Fruit fly (Drosophila melanogaster) whole organism, prepupa: ENCODE results near the gene ppk16.
A peak's percentile ranks its signal among the peaks of the same experiment; 100 is the strongest.

Source experiments
- Blimp-1 ChIP-seq: fragments of 200-800 bp; sonication (Bioruptor generic); optimal IDR thresholded peaks from 3 replicates; lab custom pipeline; 2017; ENCODE audit warnings: missing biosample characterization, missing genetic modification characterization, mild to moderate bottlenecking, moderate library complexity, missing genetic modification reagents
- CG10669 ChIP-seq: fragments of 200-800 bp; sonication (Bioruptor generic); optimal IDR thresholded peaks from 3 replicates; lab custom pipeline; 2018; ENCODE audit warnings: missing biosample characterization, mild to moderate bottlenecking, missing genetic modification characterization, moderate library complexity
- CG11294 ChIP-seq: fragments of 200-800 bp; sonication (Bioruptor generic); IDR thresholded peaks from 2 replicates; pipeline ENCODE4 v1.3.6; 2022; ENCODE audit warnings: missing biosample characterization, missing genetic modification characterization
- CG11762 ChIP-seq: fragments of 200-800 bp; sonication (Bioruptor generic); optimal IDR thresholded peaks from 3 replicates; lab custom pipeline; 2016; ENCODE audit warnings: missing biosample characterization, missing genetic modification characterization; ENCODE audit not compliant: insufficient read depth
- CG11902 ChIP-seq: fragments of 200-800 bp; sonication (Bioruptor generic); optimal IDR thresholded peaks from 3 replicates; lab custom pipeline; 2016; ENCODE audit warnings: missing biosample characterization, missing genetic modification characterization
- CG15336 ChIP-seq: fragments of 200-800 bp; sonication (Bioruptor generic); IDR thresholded peaks from 2 replicates; pipeline ENCODE4 v1.3.6; 2022; ENCODE audit warnings: missing biosample characterization, missing genetic modification characterization
- CG1621 ChIP-seq: fragments of 200-800 bp; sonication (Bioruptor generic); optimal IDR thresholded peaks from 3 replicates; lab custom pipeline; 2018; ENCODE audit warnings: missing biosample characterization, mild to moderate bottlenecking, missing genetic modification characterization
- CG3032 ChIP-seq: fragments of 200-800 bp; optimal IDR thresholded peaks from 2 replicates; lab custom pipeline; 2019; ENCODE audit warnings: missing biosample characterization, mild to moderate bottlenecking, missing genetic modification characterization, moderate library complexity
- CG31627 ChIP-seq: fragments of 200-800 bp; sonication (Bioruptor generic); optimal IDR thresholded peaks from 3 replicates; lab custom pipeline; 2016; ENCODE audit warnings: missing biosample characterization, missing genetic modification characterization
- CG32006 ChIP-seq: fragments of 200-800 bp; sonication (Bioruptor generic); optimal IDR thresholded peaks from 3 replicates; lab custom pipeline; 2017; ENCODE audit warnings: missing biosample characterization, mild to moderate bottlenecking, missing genetic modification characterization
- CG34406 ChIP-seq: fragments of 200-800 bp; sonication (Bioruptor generic); optimal IDR thresholded peaks from 3 replicates; lab custom pipeline; 2016; ENCODE audit warnings: missing biosample characterization, missing genetic modification characterization
- CG3919 ChIP-seq: fragments of 200-800 bp; sonication (Bioruptor generic); optimal IDR thresholded peaks from 3 replicates; lab custom pipeline; 2016; ENCODE audit warnings: missing biosample characterization, missing genetic modification characterization
- CG4318 ChIP-seq: fragments of 200-800 bp; sonication (Bioruptor generic); optimal IDR thresholded peaks from 3 replicates; lab custom pipeline; 2017; ENCODE audit warnings: missing biosample characterization, mild to moderate bottlenecking, missing genetic modification characterization
- CG6163 ChIP-seq: fragments of 200-800 bp; sonication (Bioruptor generic); IDR thresholded peaks from 3 replicates; pipeline ENCODE4 v1.3.6; 2022; ENCODE audit warnings: missing biosample characterization, missing genetic modification characterization
- CG6792 ChIP-seq: fragments of 200-800 bp; sonication (Bioruptor generic); optimal IDR thresholded peaks from 3 replicates; lab custom pipeline; 2016; ENCODE audit warnings: missing biosample characterization, missing genetic modification characterization
- CG7368 ChIP-seq: fragments of 200-800 bp; sonication (Bioruptor generic); optimal IDR thresholded peaks from 3 replicates; lab custom pipeline; 2016; ENCODE audit warnings: missing biosample characterization, missing genetic modification characterization
- CG8119 ChIP-seq: fragments of 200-800 bp; sonication (Bioruptor generic); IDR thresholded peaks from 3 replicates; pipeline ENCODE4 v1.3.6; 2022; ENCODE audit warnings: missing biosample characterization, missing genetic modification characterization
- CG8319 ChIP-seq: fragments of 200-800 bp; sonication (Bioruptor generic); optimal IDR thresholded peaks from 3 replicates; lab custom pipeline; 2016; ENCODE audit warnings: missing biosample characterization, missing genetic modification characterization
- CG8632 ChIP-seq: fragments of 200-800 bp; sonication (Bioruptor generic); optimal IDR thresholded peaks from 3 replicates; lab custom pipeline; 2016; ENCODE audit warnings: missing biosample characterization, missing genetic modification characterization
- CG9139 ChIP-seq: fragments of 200-800 bp; sonication (Bioruptor generic); optimal IDR thresholded peaks from 3 replicates; lab custom pipeline; 2017; ENCODE audit warnings: missing biosample characterization, mild to moderate bottlenecking, missing genetic modification characterization
- Eip78C ChIP-seq: fragments of 200-800 bp; sonication (Bioruptor generic); peaks from one replicate; lab custom pipeline; 2016; ENCODE audit warnings: missing biosample characterization, missing genetic modification characterization
- Eip93F ChIP-seq: fragments of 200-800 bp; sonication (Bioruptor generic); optimal IDR thresholded peaks from 2 replicates; lab custom pipeline; 2016; ENCODE audit warnings: missing biosample characterization, mild to moderate bottlenecking, missing genetic modification characterization
- Ets96B ChIP-seq: fragments of 200-800 bp; optimal IDR thresholded peaks from 2 replicates; lab custom pipeline; 2019; ENCODE audit warnings: missing biosample characterization, mild to moderate bottlenecking, missing genetic modification characterization, moderate library complexity
- Gug ChIP-seq: fragments of 200-800 bp; sonication (Bioruptor generic); IDR thresholded peaks from 2 replicates; pipeline ENCODE4 v1.3.6; 2022; ENCODE audit warnings: missing biosample characterization, missing genetic modification characterization
- Hr38 ChIP-seq: sonication (Bioruptor generic); optimal IDR thresholded peaks from 2 replicates; lab custom pipeline; 2016; ENCODE audit warnings: missing biosample characterization, missing genetic modification characterization
- Hr39 ChIP-seq: fragments of 200-800 bp; sonication (Bioruptor generic); optimal IDR thresholded peaks from 2 replicates; lab custom pipeline; 2016; ENCODE audit warnings: missing biosample characterization, missing genetic modification characterization
- Hr4 ChIP-seq: fragments of 200-800 bp; sonication (Bioruptor generic); optimal IDR thresholded peaks from 3 replicates; lab custom pipeline; 2016; ENCODE audit warnings: missing biosample characterization, missing genetic modification characterization
- Lpt ChIP-seq: fragments of 200-800 bp; sonication (Bioruptor generic); optimal IDR thresholded peaks from 3 replicates; lab custom pipeline; 2016; ENCODE audit warnings: missing biosample characterization, missing genetic modification characterization
- Met ChIP-seq: fragments of 200-800 bp; sonication (Bioruptor generic); optimal IDR thresholded peaks from 3 replicates; lab custom pipeline; 2016; ENCODE audit warnings: missing biosample characterization, missing genetic modification characterization
- OdsH ChIP-seq: fragments of 200-800 bp; sonication (Bioruptor generic); optimal IDR thresholded peaks from 3 replicates; lab custom pipeline; 2016; ENCODE audit warnings: missing biosample characterization, missing genetic modification characterization
- Smox ChIP-seq: fragments of 200-800 bp; sonication (Bioruptor generic); optimal IDR thresholded peaks from 3 replicates; lab custom pipeline; 2016; ENCODE audit warnings: missing biosample characterization, missing genetic modification characterization
- Sox102F ChIP-seq: fragments of 200-800 bp; sonication (Bioruptor generic); optimal IDR thresholded peaks from 2 replicates; lab custom pipeline; 2016; ENCODE audit warnings: missing biosample characterization, mild to moderate bottlenecking, missing genetic modification characterization
- Sox14 ChIP-seq: fragments of 200-800 bp; sonication (Bioruptor generic); optimal IDR thresholded peaks from 3 replicates; lab custom pipeline; 2016; ENCODE audit warnings: missing biosample characterization, missing genetic modification characterization
- Sox15 ChIP-seq: fragments of 200-800 bp; sonication (Bioruptor generic); optimal IDR thresholded peaks from 3 replicates; lab custom pipeline; 2016; ENCODE audit warnings: missing biosample characterization, missing genetic modification characterization
- achi ChIP-seq: fragments of 200-800 bp; sonication (Bioruptor generic); optimal IDR thresholded peaks from 3 replicates; lab custom pipeline; 2016; ENCODE audit warnings: missing biosample characterization, missing genetic modification characterization
- acj6 ChIP-seq: fragments of 200-800 bp; sonication (Bioruptor generic); optimal IDR thresholded peaks from 3 replicates; lab custom pipeline; 2016; ENCODE audit warnings: missing biosample characterization, missing genetic modification characterization
- cyc ChIP-seq: fragments of 200-800 bp; sonication (Bioruptor generic); optimal IDR thresholded peaks from 3 replicates; lab custom pipeline; 2016; ENCODE audit warnings: missing biosample characterization, missing genetic modification characterization
- dac ChIP-seq: fragments of 200-800 bp; sonication (Bioruptor generic); optimal IDR thresholded peaks from 2 replicates; lab custom pipeline; 2017; ENCODE audit warnings: missing biosample characterization, mild to moderate bottlenecking, missing genetic modification characterization
- dsx ChIP-seq: fragments of 200-800 bp; optimal IDR thresholded peaks from 3 replicates; lab custom pipeline; 2019; ENCODE audit warnings: missing biosample characterization, mild to moderate bottlenecking, missing genetic modification characterization, moderate library complexity; ENCODE audit not compliant: poor library complexity, severe bottlenecking
- eg ChIP-seq: fragments of 200-800 bp; sonication (Bioruptor generic); IDR thresholded peaks from 3 replicates; pipeline ENCODE4 v1.3.6; 2022; ENCODE audit warnings: missing biosample characterization, missing genetic modification characterization
- fd59A ChIP-seq: fragments of 200-800 bp; sonication (Bioruptor generic); optimal IDR thresholded peaks from 2 replicates; lab custom pipeline; 2017; ENCODE audit warnings: missing biosample characterization, mild to moderate bottlenecking, missing genetic modification characterization, missing genetic modification reagents
- fd85E ChIP-seq: fragments of 200-800 bp; sonication (Bioruptor generic); optimal IDR thresholded peaks from 3 replicates; lab custom pipeline; 2016; ENCODE audit warnings: missing biosample characterization, missing genetic modification characterization
- fkh ChIP-seq: fragments of 200-800 bp; sonication (Bioruptor generic); optimal IDR thresholded peaks from 3 replicates; lab custom pipeline; 2017; ENCODE audit warnings: missing biosample characterization, mild to moderate bottlenecking, missing genetic modification characterization, moderate library complexity
- lz ChIP-seq: fragments of 200-800 bp; sonication (Bioruptor generic); optimal IDR thresholded peaks from 3 replicates; lab custom pipeline; 2016; ENCODE audit warnings: missing biosample characterization, missing genetic modification characterization
- net ChIP-seq: fragments of 200-800 bp; sonication (Bioruptor generic); optimal IDR thresholded peaks from 3 replicates; lab custom pipeline; 2016; ENCODE audit warnings: missing biosample characterization, missing genetic modification characterization
- pdm3 ChIP-seq: fragments of 200-800 bp; sonication (Bioruptor generic); optimal IDR thresholded peaks from 3 replicates; lab custom pipeline; 2016; ENCODE audit warnings: missing biosample characterization, missing genetic modification characterization
- salr ChIP-seq, 2 experiments: fragments of 200-800 bp; sonication (Bioruptor generic); optimal IDR thresholded peaks; 3 replicates each; lab custom pipeline; 2016 to 2018; ENCODE audit warnings: missing biosample characterization in 2 of 2, missing genetic modification characterization in 2 of 2, mild to moderate bottlenecking in 1 of 2
- spab ChIP-seq: fragments of 200-800 bp; sonication (Bioruptor generic); optimal IDR thresholded peaks from 2 replicates; lab custom pipeline; 2017; ENCODE audit warnings: missing biosample characterization, mild to moderate bottlenecking, missing genetic modification characterization, missing genetic modification reagents
- ss ChIP-seq, 2 experiments: fragments of 200-800 bp; sonication (Bioruptor generic); optimal IDR thresholded peaks; 2 replicates in 1 of 2; 3 replicates in 1 of 2; lab custom pipeline; 2017 to 2018; ENCODE audit warnings: mild to moderate bottlenecking in 2 of 2, missing biosample characterization in 2 of 2, missing genetic modification characterization in 2 of 2, moderate library complexity in 1 of 2
- svp ChIP-seq: fragments of 200-800 bp; sonication (Bioruptor generic); peaks from one replicate; lab custom pipeline; 2016; ENCODE audit warnings: missing biosample characterization, missing genetic modification characterization
- vri ChIP-seq: fragments of 200-800 bp; sonication (Bioruptor generic); optimal IDR thresholded peaks from 3 replicates; lab custom pipeline; 2016; ENCODE audit warnings: missing biosample characterization, mild to moderate bottlenecking, missing genetic modification characterization

Gene ppk16

DNA sequence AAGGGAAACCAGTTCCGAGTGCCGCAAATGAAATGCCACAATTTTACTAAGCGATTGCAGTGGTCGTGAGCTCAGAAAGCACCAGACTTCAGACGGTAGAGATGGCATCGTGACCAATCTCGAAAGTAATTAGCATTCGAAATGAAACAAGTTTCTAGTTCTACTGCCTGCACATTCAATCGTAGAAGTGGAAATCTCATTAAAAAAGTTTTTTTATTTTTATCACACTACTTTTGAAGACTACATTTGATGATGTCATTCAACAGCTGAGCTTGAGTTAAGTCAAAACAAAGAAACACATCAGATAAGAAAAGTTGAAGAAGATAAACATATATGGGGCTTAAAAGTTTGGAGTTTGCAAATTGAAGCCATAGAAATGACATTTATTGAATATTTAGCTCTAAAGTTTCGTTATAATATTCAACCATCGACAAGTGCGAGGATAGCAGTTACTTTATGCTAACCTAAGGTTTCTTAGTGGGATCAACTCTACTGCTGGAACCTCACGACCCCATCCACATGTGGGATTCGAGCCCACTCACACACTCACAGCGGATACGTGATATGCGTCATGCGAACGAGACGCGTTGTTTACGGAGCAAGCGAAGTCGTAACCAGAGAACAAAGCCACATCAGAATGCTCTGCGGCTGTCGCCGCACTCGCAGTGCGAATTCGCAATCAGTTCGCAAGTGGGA is 38.7 kb downstream of the ppk16 start, which contains the start of gene CG13117:
Gene CG13117 (plus strand): TSS at position 646 of the 696 bp plus-strand sequence.
- TF ChIP-seq CG34406 (peak; percentile 48), CG8319 (GFP tag; lab: Kevin White, UChicago) (peak; percentile 5), CG11902 (GFP tag; lab: Kevin White, UChicago) (peak; percentile 11), Ets96B (tag; lab: Kevin White, UChicago) (peak; percentile 25), CG15336 (GFP tag; lab: Robert Waterston, UW) (peak; percentile 34; the same call in 1 of the 2 replicates), Smox (GFP tag; lab: Kevin White, UChicago) (peak; percentile 37), ss (GFP tag; optimal IDR thresholded peaks at IDR 0.05; lab: Kevin White, UChicago) (peak in 1 of 2 experiments; percentile 23), fd59A (GFP tag; lab: Kevin White, UChicago) (peak; percentile 51), eg (GFP tag; lab: Robert Waterston, UW) (peak; percentile 54; the same call in 2 of the 3 replicates), CG6163 (GFP tag; lab: Robert Waterston, UW) (peak; percentile 68), CG3032 (peak; percentile 32), CG9139 (GFP tag; lab: Kevin White, UChicago) (no peak), dsx (GFP tag; lab: Kevin White, UChicago) (no peak), CG8632 (GFP tag; lab: Kevin White, UChicago) (peak; percentile 23), net (GFP tag; lab: Kevin White, UChicago) (peak; percentile 56), Sox15 (GFP tag; lab: Kevin White, UChicago) (peak; percentile 4), lz (GFP tag; lab: Kevin White, UChicago) (peak; percentile 65), Blimp-1 (GFP tag; lab: Kevin White, UChicago) (peak; percentile 12), CG31627 (GFP tag; lab: Kevin White, UChicago) (peak; percentile 59), pdm3 (GFP tag; lab: Kevin White, UChicago) (peak; percentile 39), Hr38 (no peak), Gug (GFP tag; lab: Robert Waterston, UW) (peak; percentile 22; the same call in 1 of the 2 replicates), CG3919 (GFP tag; lab: Kevin White, UChicago) (peak; percentile 41), dac (no peak), CG11294 (no peak), salr (GFP tag; optimal IDR thresholded peaks at IDR 0.05; lab: Kevin White, UChicago) (peak in 1 of 2 experiments; percentile 63), svp (peak; percentile 88), Hr39 (GFP tag; lab: Kevin White, UChicago) (peak; percentile 48), CG32006 (GFP tag; lab: Kevin White, UChicago) (peak; percentile 68), CG10669 (GFP tag; lab: Kevin White, UChicago) (peak; percentile 23), CG11762 (peak; percentile 18), CG4318 (GFP tag; lab: Kevin White, UChicago) (peak; percentile 40), CG6792 (GFP tag; lab: Kevin White, UChicago) (peak; percentile 55), CG7368 (peak; percentile 5), Hr4 (GFP tag; lab: Kevin White, UChicago) (peak; percentile 49), spab (GFP tag; lab: Kevin White, UChicago) (peak; percentile 35), fkh (GFP tag; lab: Kevin White, UChicago) (no peak), Lpt (GFP tag; lab: Kevin White, UChicago) (no peak), Sox102F (peak; percentile 25), fd85E (GFP tag; lab: Kevin White, UChicago) (no peak), Eip78C (peak; percentile 89), OdsH (GFP tag; lab: Kevin White, UChicago) (peak; percentile 16), achi (GFP tag; lab: Kevin White, UChicago) (peak; percentile 12), Sox14 (GFP tag; lab: Kevin White, UChicago) (peak; percentile 29), Eip93F (no peak), CG1621 (tag; lab: Kevin White, UChicago) (no peak), CG8119 (GFP tag; lab: Robert Waterston, UW) (peak; percentile 31; the same call in 1 of the 3 replicates), cyc (peak; percentile 55), Met (GFP tag; lab: Kevin White, UChicago) (peak; percentile 61), vri (no peak), acj6 (peak; percentile 42)
